Fruit fly (Drosophila melanogaster) whole organism, embryonic: ENCODE measurements around the gene fan.

ENCODE experiments used
- Asciz ChIP-seq: fragments of 200-800 bp; sonication (Bioruptor generic); optimal IDR thresholded peaks from 2 replicates; lab custom pipeline; 2017; ENCODE audit warnings: missing biosample characterization, mild to moderate bottlenecking, missing genetic modification characterization, missing genetic modification reagents
- Bteb2 ChIP-seq: fragments of 200-800 bp; sonication (Bioruptor generic); optimal IDR thresholded peaks from 2 replicates; lab custom pipeline; 2016; ENCODE audit warnings: missing biosample characterization, missing genetic modification characterization
- CG10267 ChIP-seq: fragments of 200-800 bp; sonication (Bioruptor generic); optimal IDR thresholded peaks from 2 replicates; lab custom pipeline; 2018; ENCODE audit warnings: missing biosample characterization, mild to moderate bottlenecking, missing genetic modification characterization, moderate library complexity
- CG13123 ChIP-seq: fragments of 200-800 bp; sonication (Bioruptor generic); optimal IDR thresholded peaks from 2 replicates; lab custom pipeline; 2016; ENCODE audit warnings: missing biosample characterization, missing genetic modification characterization
- CG13287 ChIP-seq: fragments of 200-800 bp; sonication (Bioruptor generic); IDR thresholded peaks from 2 replicates; pipeline ENCODE4 v1.3.6; 2022; ENCODE audit warnings: missing biosample characterization, missing genetic modification characterization; ENCODE audit not compliant: partially characterized antibody
- CG13296 ChIP-seq: fragments of 200-800 bp; sonication (Bioruptor generic); optimal IDR thresholded peaks from 3 replicates; lab custom pipeline; 2018; ENCODE audit warnings: missing biosample characterization, mild to moderate bottlenecking, missing genetic modification characterization
- CG14710 ChIP-seq: fragments of 200-800 bp; sonication (Bioruptor generic); optimal IDR thresholded peaks from 3 replicates; lab custom pipeline; 2019; ENCODE audit warnings: missing biosample characterization, mild to moderate bottlenecking, missing genetic modification characterization, moderate library complexity
- CG15269 ChIP-seq: fragments of 200-800 bp; sonication (Bioruptor generic); optimal IDR thresholded peaks from 2 replicates; lab custom pipeline; 2018; ENCODE audit warnings: missing biosample characterization, mild to moderate bottlenecking, missing genetic modification characterization, moderate library complexity
- CG15514 ChIP-seq: fragments of 200-800 bp; sonication (Bioruptor generic); optimal IDR thresholded peaks from 3 replicates; lab custom pipeline; 2017; ENCODE audit warnings: missing biosample characterization, missing genetic modification characterization, mild to moderate bottlenecking, moderate library complexity, missing genetic modification reagents
- CG1602 ChIP-seq: fragments of 200-800 bp; sonication (Bioruptor generic); optimal IDR thresholded peaks from 3 replicates; lab custom pipeline; 2016; ENCODE audit warnings: missing biosample characterization, missing genetic modification characterization
- CG2202 ChIP-seq: fragments of 200-800 bp; sonication (Bioruptor generic); optimal IDR thresholded peaks from 2 replicates; lab custom pipeline; 2018; ENCODE audit warnings: missing biosample characterization, mild to moderate bottlenecking, missing genetic modification characterization
- CG2889 ChIP-seq: fragments of 200-800 bp; sonication (Bioruptor generic); IDR thresholded peaks from 3 replicates; pipeline ENCODE4 v1.3.6; 2022; ENCODE audit warnings: missing biosample characterization, missing genetic modification characterization
- CG34376 ChIP-seq: fragments of 200-800 bp; sonication (Bioruptor generic); optimal IDR thresholded peaks from 2 replicates; lab custom pipeline; 2018; ENCODE audit warnings: missing biosample characterization, mild to moderate bottlenecking, missing genetic modification characterization
- CG4328 ChIP-seq: fragments of 200-800 bp; sonication (Bioruptor generic); optimal IDR thresholded peaks from 3 replicates; lab custom pipeline; 2017; ENCODE audit warnings: missing biosample characterization, missing genetic modification reagents, missing genetic modification characterization
- CG6683 ChIP-seq: fragments of 200-800 bp; sonication (Bioruptor generic); optimal IDR thresholded peaks from 2 replicates; lab custom pipeline; 2017; ENCODE audit warnings: missing biosample characterization, mild to moderate bottlenecking, missing genetic modification characterization, missing genetic modification reagents
- CG8281 ChIP-seq: fragments of 200-800 bp; sonication (Bioruptor generic); optimal IDR thresholded peaks from 2 replicates; lab custom pipeline; 2018; ENCODE audit warnings: missing biosample characterization, mild to moderate bottlenecking, missing genetic modification characterization, moderate library complexity
- CG8359 ChIP-seq: fragments of 200-800 bp; sonication (Bioruptor generic); optimal IDR thresholded peaks from 2 replicates; lab custom pipeline; 2017; ENCODE audit warnings: missing biosample characterization, mild to moderate bottlenecking, missing genetic modification characterization, borderline replicate concordance
- CG8478 ChIP-seq: fragments of >200 bp; optimal IDR thresholded peaks from 2 replicates; lab custom pipeline; 2018
- CG9609 ChIP-seq: fragments of 200-800 bp; sonication (Bioruptor generic); optimal IDR thresholded peaks from 3 replicates; lab custom pipeline; 2016; ENCODE audit warnings: missing biosample characterization, missing genetic modification characterization
- CG9876 ChIP-seq: fragments of 200-800 bp; sonication (Bioruptor generic); optimal IDR thresholded peaks from 2 replicates; lab custom pipeline; 2016; ENCODE audit warnings: missing biosample characterization, missing genetic modification characterization
- Dbx ChIP-seq: fragments of 200-800 bp; sonication (Bioruptor generic); IDR thresholded peaks from 3 replicates; pipeline ENCODE4 v1.3.6; 2022; ENCODE audit warnings: missing biosample characterization, missing genetic modification characterization
- Dfd ChIP-seq, 2 experiments: fragments of >200 bp; optimal IDR thresholded peaks; 2 replicates each; lab custom pipeline; 2017; ENCODE audit warnings: missing biosample characterization in 2 of 2, missing genetic modification characterization in 2 of 2
- Dref ChIP-seq: fragments of 200-800 bp; sonication (Bioruptor generic); IDR thresholded peaks from 2 replicates; pipeline ENCODE4 v1.3.6; 2022; ENCODE audit warnings: missing biosample characterization, missing genetic modification characterization
- E2f1 ChIP-seq: fragments of 200-800 bp; sonication (Bioruptor generic); IDR thresholded peaks from 2 replicates; pipeline ENCODE4 v1.3.6; 2022; ENCODE audit warnings: missing biosample characterization, missing genetic modification characterization
- Ets97D ChIP-seq: fragments of 200-800 bp; sonication (Bioruptor generic); optimal IDR thresholded peaks from 3 replicates; lab custom pipeline; 2016; ENCODE audit warnings: missing biosample characterization, missing genetic modification characterization
- Fer3 ChIP-seq: fragments of 200-800 bp; sonication (Bioruptor generic); optimal IDR thresholded peaks from 2 replicates; lab custom pipeline; 2018; ENCODE audit warnings: missing biosample characterization, mild to moderate bottlenecking, missing genetic modification characterization, moderate library complexity
- HmgZ ChIP-seq: fragments of 200-800 bp; sonication (Bioruptor generic); optimal IDR thresholded peaks from 2 replicates; lab custom pipeline; 2018; ENCODE audit warnings: missing biosample characterization, mild to moderate bottlenecking, missing genetic modification characterization
- Hmx ChIP-seq: fragments of 200-800 bp; sonication (Bioruptor generic); optimal IDR thresholded peaks from 2 replicates; lab custom pipeline; 2016; ENCODE audit warnings: missing biosample characterization, missing genetic modification characterization
- Hsf ChIP-seq: fragments of 200-800 bp; sonication (Bioruptor generic); optimal IDR thresholded peaks from 3 replicates; lab custom pipeline; 2016; ENCODE audit warnings: missing biosample characterization, missing genetic modification characterization
- Meics ChIP-seq: fragments of 200-800 bp; sonication (Bioruptor generic); optimal IDR thresholded peaks from 2 replicates; lab custom pipeline; 2017; ENCODE audit warnings: missing biosample characterization, mild to moderate bottlenecking, missing genetic modification characterization
- Nf-YB ChIP-seq: fragments of 200-800 bp; sonication (Bioruptor generic); optimal IDR thresholded peaks from 3 replicates; lab custom pipeline; 2019; ENCODE audit warnings: missing biosample characterization, mild to moderate bottlenecking, missing genetic modification characterization, moderate library complexity
- Optix ChIP-seq: fragments of 200-800 bp; sonication (Bioruptor generic); IDR thresholded peaks from 3 replicates; pipeline ENCODE4 v1.3.6; 2022; ENCODE audit warnings: missing biosample characterization, missing genetic modification characterization
- Poxn ChIP-seq: fragments of 200-800 bp; sonication (Bioruptor generic); IDR thresholded peaks from 2 replicates; pipeline ENCODE4 v1.3.6; 2022; ENCODE audit warnings: missing biosample characterization, missing genetic modification characterization
- Spps ChIP-seq: fragments of 200-800 bp; sonication (Bioruptor generic); optimal IDR thresholded peaks from 2 replicates; lab custom pipeline; 2018; ENCODE audit warnings: missing biosample characterization, mild to moderate bottlenecking, missing genetic modification characterization
- cad ChIP-seq: fragments of >200 bp; optimal IDR thresholded peaks from 2 replicates; lab custom pipeline; 2017; ENCODE audit warnings: missing biosample characterization, missing genetic modification characterization
- chm ChIP-seq: fragments of 200-800 bp; sonication (Bioruptor generic); IDR thresholded peaks from 2 replicates; pipeline ENCODE4 v1.3.6; 2022; ENCODE audit warnings: missing biosample characterization, missing genetic modification characterization
- corto ChIP-seq: fragments of 200-800 bp; sonication (Bioruptor generic); optimal IDR thresholded peaks from 2 replicates; lab custom pipeline; 2016; ENCODE audit warnings: missing biosample characterization, mild to moderate bottlenecking, missing genetic modification characterization, moderate library complexity
- croc ChIP-seq: fragments of 200-800 bp; sonication (Bioruptor generic); conservative IDR thresholded peaks from 3 replicates; pipeline ENCODE4 v1.3.6; 2022; ENCODE audit warnings: missing biosample characterization, missing genetic modification characterization
- cwo ChIP-seq: fragments of 200-800 bp; sonication (Bioruptor generic); optimal IDR thresholded peaks from 3 replicates; lab custom pipeline; 2017; ENCODE audit warnings: missing biosample characterization, missing genetic modification characterization, mild to moderate bottlenecking, moderate library complexity, missing genetic modification reagents
- esg ChIP-seq: fragments of 200-800 bp; sonication (Bioruptor generic); conservative IDR thresholded peaks from 2 replicates; pipeline ENCODE4 v1.3.6; 2022; ENCODE audit warnings: missing biosample characterization, missing genetic modification characterization
- exex ChIP-seq: fragments of 200-800 bp; sonication (Bioruptor generic); optimal IDR thresholded peaks from 4 replicates; lab custom pipeline; 2018; ENCODE audit warnings: missing biosample characterization, mild to moderate bottlenecking, missing genetic modification characterization, moderate library complexity
- gce ChIP-seq: fragments of 200-800 bp; sonication (Bioruptor generic); IDR thresholded peaks from 3 replicates; pipeline ENCODE4 v1.3.6; 2022; ENCODE audit warnings: missing biosample characterization, missing genetic modification characterization
- kay ChIP-seq: fragments of 200-800 bp; sonication (Bioruptor generic); optimal IDR thresholded peaks from 2 replicates; lab custom pipeline; 2016; ENCODE audit warnings: missing biosample characterization, missing genetic modification characterization
- klu ChIP-seq: fragments of 200-800 bp; sonication (Bioruptor generic); IDR thresholded peaks from 2 replicates; pipeline ENCODE4 v1.3.6; 2022; ENCODE audit warnings: missing biosample characterization, missing genetic modification characterization
- mam ChIP-seq: fragments of 200-800 bp; sonication (Bioruptor generic); optimal IDR thresholded peaks from 3 replicates; lab custom pipeline; 2016; ENCODE audit warnings: missing biosample characterization, missing genetic modification characterization
- sc ChIP-seq, 3 experiments: fragments of >200 bp in 2 of 3; fragments of 200-800 bp in 1 of 3; sonication (Bioruptor generic) in 1 of 3; optimal IDR thresholded peaks; 2 replicates in 2 of 3; 3 replicates in 1 of 3; lab custom pipeline; 2017; ENCODE audit warnings: mild to moderate bottlenecking in 1 of 3, missing biosample characterization in 1 of 3, missing genetic modification characterization in 1 of 3, missing genetic modification reagents in 1 of 3
- trh ChIP-seq: fragments of 200-800 bp; sonication (Bioruptor generic); optimal IDR thresholded peaks from 2 replicates; lab custom pipeline; 2016; ENCODE audit warnings: missing biosample characterization, missing genetic modification characterization
- tx ChIP-seq: fragments of 200-800 bp; sonication (Bioruptor generic); optimal IDR thresholded peaks from 2 replicates; lab custom pipeline; 2016; ENCODE audit warnings: missing biosample characterization, missing genetic modification characterization
- vvl ChIP-seq: fragments of 200-800 bp; sonication (Bioruptor generic); IDR thresholded peaks from 2 replicates; pipeline ENCODE4 v1.3.6; 2022; ENCODE audit warnings: missing biosample characterization, missing genetic modification characterization
- wor ChIP-seq: fragments of 200-800 bp; sonication (Bioruptor generic); IDR thresholded peaks from 2 replicates; pipeline ENCODE4 v1.3.6; 2022; ENCODE audit warnings: missing biosample characterization, missing genetic modification characterization

fan gene

DNA sequence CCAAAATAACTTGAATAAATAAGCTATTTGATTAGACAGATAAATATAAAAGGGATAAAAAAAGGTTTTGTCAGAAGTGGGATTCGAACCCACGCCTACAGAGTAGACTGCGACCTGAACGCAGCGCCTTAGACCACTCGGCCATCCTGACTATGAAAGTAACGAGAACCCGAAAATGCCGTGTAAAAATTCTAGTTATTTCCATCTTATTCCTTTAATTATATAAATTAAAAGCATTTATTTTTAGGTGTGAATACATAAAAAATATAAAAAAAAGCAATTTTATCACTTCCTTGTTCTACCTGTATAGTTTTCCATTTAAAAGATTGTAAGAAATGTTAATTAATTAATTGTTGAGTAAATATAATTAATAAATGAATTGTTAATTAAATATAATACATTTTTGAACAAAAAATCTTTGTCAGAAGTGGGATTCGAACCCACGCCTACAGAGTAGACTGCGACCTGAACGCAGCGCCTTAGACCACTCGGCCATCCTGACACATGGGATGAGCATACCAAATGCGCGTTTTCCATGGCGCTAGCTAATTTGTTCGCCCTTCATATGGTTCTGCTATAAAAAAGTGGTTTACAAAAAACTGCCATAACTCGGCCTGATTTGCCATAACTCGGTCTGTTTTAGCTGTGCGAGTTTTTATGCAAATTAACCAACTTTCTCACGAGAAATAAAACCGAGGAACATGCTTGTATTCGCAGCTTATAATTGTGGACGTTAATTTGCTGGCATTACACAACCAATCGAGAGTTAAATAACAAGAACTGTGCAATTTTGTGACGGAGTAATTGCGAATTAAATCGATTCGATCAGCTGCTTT, 43.1 kb upstream of the fan start (continued):
- TF ChIP-seq Spps (no peak), Asciz (GFP tag; lab: Kevin White, UChicago) (peak; percentile 41), sc (optimal IDR thresholded peaks at IDR 0.05; lab: Kevin White, UChicago) (no peak), sc (GFP tag; optimal IDR thresholded peaks at IDR 0.05; lab: Kevin White, UChicago) (no peak), cad (no peak), CG2202 (no peak), CG15514 (GFP tag; lab: Kevin White, UChicago) (peak; percentile 9), vvl (GFP tag; lab: Robert Waterston, UW) (peak; percentile 75; the same call in 1 of the 2 replicates), Hmx (GFP tag; lab: Kevin White, UChicago) (no peak), CG13123 (GFP tag; lab: Kevin White, UChicago) (no peak), kay (GFP tag; lab: Kevin White, UChicago) (no peak), Dref (GFP tag; lab: Robert Waterston, UW) (no peak), mam (no peak), Bteb2 (no peak), HmgZ (tag; lab: Kevin White, UChicago) (no peak), Dfd (GFP tag; optimal IDR thresholded peaks at IDR 0.05; lab: Kevin White, UChicago) (no peak), CG1602 (no peak), corto (GFP tag; lab: Kevin White, UChicago) (no peak), Hsf (no peak), CG8281 (no peak), esg (GFP tag; lab: Robert Waterston, UW) (no peak), Dbx (GFP tag; lab: Robert Waterston, UW) (no peak), cwo (GFP tag; lab: Kevin White, UChicago) (no peak), CG34376 (GFP tag; lab: Kevin White, UChicago) (no peak), Nf-YB (GFP tag; lab: Kevin White, UChicago) (no peak), E2f1 (no peak), CG4328 (GFP tag; lab: Kevin White, UChicago) (no peak), chm (GFP tag; lab: Robert Waterston, UW) (no peak; the same call in 1 of the 2 replicates), CG13296 (no peak), Meics (GFP tag; lab: Kevin White, UChicago) (no peak), tx (GFP tag; lab: Kevin White, UChicago) (no peak), CG10267 (peak; percentile 13), CG2889 (GFP tag; lab: Robert Waterston, UW) (no peak), gce (GFP tag; lab: Robert Waterston, UW) (no peak; the same call in 2 of the 3 replicates), CG9876 (GFP tag; lab: Kevin White, UChicago) (no peak), CG8359 (no peak), klu (GFP tag; lab: Robert Waterston, UW) (no peak), Optix (GFP tag; lab: Robert Waterston, UW) (no peak), croc (GFP tag; lab: Robert Waterston, UW) (no peak), CG6683 (GFP tag; lab: Kevin White, UChicago) (no peak), Ets97D (no peak), exex (tag; lab: Kevin White, UChicago) (peak; percentile 29), wor (no peak), CG8478 (lab: Kevin White, UChicago) (no peak), CG13287 (GFP tag; lab: Robert Waterston, UW) (peak; percentile 22; the same call in 1 of the 2 replicates), CG9609 (GFP tag; lab: Kevin White, UChicago) (no peak), trh (GFP tag; lab: Kevin White, UChicago) (no peak), CG15269 (tag; lab: Kevin White, UChicago) (no peak), Fer3 (tag; lab: Kevin White, UChicago) (no peak), Poxn (GFP tag; lab: Robert Waterston, UW) (no peak), CG14710 (peak; percentile 11)
